Worm (Caenorhabditis elegans): ENCODE results near the gene nhr-22.

The nhr-22 gene

DNA sequence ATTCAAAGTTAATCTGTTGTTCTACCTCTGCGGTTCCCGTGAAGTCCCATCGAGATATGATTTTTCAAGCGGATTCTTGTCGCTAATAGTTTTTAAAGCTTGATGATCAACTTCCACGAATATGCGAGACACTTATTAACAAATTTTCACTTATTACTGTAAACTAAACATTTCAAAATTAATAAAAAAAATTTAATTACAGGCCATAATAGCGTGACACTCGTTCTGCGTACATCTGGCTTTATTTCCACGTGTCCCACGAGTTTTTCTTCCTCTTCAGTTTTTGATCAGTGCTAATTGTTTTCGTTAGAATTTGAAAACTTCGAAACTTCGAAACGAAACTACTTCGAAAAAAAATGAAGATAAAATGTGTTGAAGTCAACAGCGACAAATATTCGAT is 47.9 kb downstream of the nhr-22 start, which contains the start of gene btb-2:
TSS of gene btb-2 (plus strand) at position 301 of the 400 bp plus-strand sequence.
- TF ChIP-seq R02D3.7 (tag; optimal IDR thresholded peaks at IDR 0.05) = no peak
- TF ChIP-seq peb-1 (tag; optimal IDR thresholded peaks at IDR 0.05) = no peak
- no peak for TF ChIP-seq ztf-4 (tag; optimal IDR thresholded peaks at IDR 0.05)
- TF ChIP-seq lin-13 (GFP tag; optimal IDR thresholded peaks at IDR 0.05) = no peak
- TF ChIP-seq egl-27 (tag; optimal IDR thresholded peaks at IDR 0.05) = no peak
- no peak for TF ChIP-seq ztf-11 (tag; optimal IDR thresholded peaks at IDR 0.05)
- TF ChIP-seq nhr-11 (tag; optimal IDR thresholded peaks at IDR 0.05) = no peak
- TF ChIP-seq nhr-23 (tag; optimal IDR thresholded peaks at IDR 0.05) = no peak
- TF ChIP-seq unc-39 (tag; optimal IDR thresholded peaks at IDR 0.05) = no peak
- no peak for TF ChIP-seq C34F6.9 (tag; optimal IDR thresholded peaks at IDR 0.05)
- TF ChIP-seq zag-1 (tag; optimal IDR thresholded peaks at IDR 0.05) = no peak
- TF ChIP-seq lsy-2 (tag; optimal IDR thresholded peaks at IDR 0.05) = no peak
- TF ChIP-seq nhr-6 (tag; optimal IDR thresholded peaks at IDR 0.05) = no peak
- no peak for TF ChIP-seq nhr-237 (tag; optimal IDR thresholded peaks at IDR 0.05)

DNA sequence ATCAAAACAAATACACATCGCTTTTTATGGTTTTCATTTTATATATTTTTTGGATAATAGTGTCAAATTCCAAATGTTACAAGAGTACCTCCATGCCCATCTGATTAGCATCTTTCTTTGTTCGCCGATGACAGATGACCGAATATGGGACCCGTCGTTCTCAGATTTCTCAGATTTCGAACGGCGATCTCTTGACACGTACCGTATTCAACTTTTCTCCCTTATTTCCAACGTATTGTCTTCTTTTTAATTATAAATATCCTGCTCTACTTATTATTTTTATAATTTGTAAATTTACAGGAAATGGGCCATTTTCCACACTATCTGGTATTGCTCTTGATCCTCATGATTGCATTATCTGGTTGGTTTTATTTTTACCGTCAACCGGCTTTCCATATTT is 51.2 kb downstream of the nhr-22 start, which contains the start of gene zig-10:
TSS of gene zig-10 (plus strand) at position 301 of the 400 bp plus-strand sequence.
- TF ChIP-seq peb-1 (tag; optimal IDR thresholded peaks at IDR 0.05) (no peak), nhr-6 (tag; optimal IDR thresholded peaks at IDR 0.05) (no peak)
